Fruit fly (Drosophila melanogaster) whole organism, adult: Measurements from ENCODE around the gene CG45218.

ENCODE experiments used
- CG11617 ChIP-seq: fragments of 200-800 bp; sonication (Bioruptor generic); optimal IDR thresholded peaks from 2 replicates; lab custom pipeline; 2017; ENCODE audit warnings: mild to moderate bottlenecking, missing biosample characterization, missing genetic modification reagents, missing genetic modification characterization
- CG12768 ChIP-seq: fragments of 200-800 bp; sonication (Bioruptor generic); optimal IDR thresholded peaks from 2 replicates; lab custom pipeline; 2017; ENCODE audit warnings: missing biosample characterization, missing genetic modification characterization, mild to moderate bottlenecking, moderate library complexity, missing genetic modification reagents
- CG14711 ChIP-seq: fragments of 200-800 bp; sonication (Bioruptor generic); optimal IDR thresholded peaks from 2 replicates; lab custom pipeline; 2018; ENCODE audit warnings: missing biosample characterization, mild to moderate bottlenecking, missing genetic modification characterization, moderate library complexity
- CG33017 ChIP-seq: fragments of 200-800 bp; sonication (Bioruptor generic); optimal IDR thresholded peaks from 2 replicates; lab custom pipeline; 2018; ENCODE audit warnings: missing biosample characterization, mild to moderate bottlenecking, missing genetic modification characterization, moderate library complexity
- CG5204 ChIP-seq: fragments of 200-800 bp; sonication (Bioruptor generic); optimal IDR thresholded peaks from 2 replicates; lab custom pipeline; 2016; ENCODE audit warnings: missing biosample characterization, missing genetic modification characterization
- Crg-1 ChIP-seq: fragments of 200-800 bp; sonication (Bioruptor generic); optimal IDR thresholded peaks from 2 replicates; lab custom pipeline; 2016; ENCODE audit warnings: missing biosample characterization, missing genetic modification characterization
- Hr96 ChIP-seq: fragments of 200-800 bp; sonication (Bioruptor generic); optimal IDR thresholded peaks from 2 replicates; lab custom pipeline; 2016; ENCODE audit warnings: missing biosample characterization, missing genetic modification characterization
- Mnt ChIP-seq: fragments of 200-800 bp; sonication (Bioruptor generic); optimal IDR thresholded peaks from 2 replicates; lab custom pipeline; 2016; ENCODE audit warnings: missing biosample characterization, mild to moderate bottlenecking, missing genetic modification characterization
- cnc ChIP-seq, 2 experiments: fragments of >200 bp; optimal IDR thresholded peaks; 2 replicates each; lab custom pipeline; 2017
- kay ChIP-seq: fragments of 200-800 bp; sonication (Bioruptor generic); peaks from one replicate; lab custom pipeline; 2016; ENCODE audit warnings: missing biosample characterization, missing genetic modification characterization, borderline replicate concordance
- pad ChIP-seq: fragments of 200-800 bp; sonication (Bioruptor generic); optimal IDR thresholded peaks from 3 replicates; lab custom pipeline; 2017; ENCODE audit warnings: missing biosample characterization, missing genetic modification characterization, mild to moderate bottlenecking, moderate library complexity, missing genetic modification reagents
- toe ChIP-seq: fragments of 200-800 bp; sonication (Bioruptor generic); optimal IDR thresholded peaks from 2 replicates; lab custom pipeline; 2016; ENCODE audit warnings: missing biosample characterization, missing genetic modification characterization

- TF ChIP-seq CG5204 (GFP tag; lab: Kevin White, UChicago) (no peak), CG33017 (no peak), kay (GFP tag; lab: Kevin White, UChicago) (no peak), toe (GFP tag; lab: Kevin White, UChicago) (no peak), CG12768 (GFP tag; lab: Kevin White, UChicago) (no peak), Hr96 (no peak), cnc (optimal IDR thresholded peaks at IDR 0.05; lab: Kevin White, UChicago) (no peak), CG14711 (tag; lab: Kevin White, UChicago) (no peak), CG11617 (GFP tag; lab: Kevin White, UChicago) (no peak), pad (GFP tag; lab: Kevin White, UChicago) (no peak), Crg-1 (GFP tag; lab: Kevin White, UChicago) (no peak), Mnt (no peak)
These were observed 21.7 kb downstream of the CG45218 start for dm6 chr3R:15268856-15269255.
